Worm (Caenorhabditis elegans): Measurements from ENCODE around the gene F35D2.1.

The F35D2.1 gene

DNA sequence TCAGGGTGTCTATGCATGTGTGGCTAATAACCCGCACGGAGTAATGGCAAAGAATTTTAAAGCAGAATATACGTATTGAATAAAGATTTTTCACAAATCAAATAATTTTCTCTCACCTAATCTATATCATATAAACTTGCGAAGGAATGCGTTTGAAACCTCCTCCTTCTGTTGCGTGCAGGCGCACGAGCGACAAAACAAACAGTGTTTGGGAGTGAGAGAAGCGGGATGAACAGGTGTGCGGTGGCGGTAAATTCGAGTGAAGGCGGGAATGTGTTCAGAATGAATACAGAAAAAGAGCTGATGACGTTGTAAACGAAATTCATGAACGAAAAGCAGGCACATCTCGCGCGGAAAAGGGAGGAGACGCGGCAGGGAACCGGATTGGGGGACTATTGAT is 38.6 kb downstream of the F35D2.1 start:
- TF ChIP-seq F10B5.3 (tag; optimal IDR thresholded peaks at IDR 0.05) (no peak), aha-1 (tag) (peak; percentile 47), hlh-11 (tag; optimal IDR thresholded peaks at IDR 0.05) (peak; percentile 21)

- TF ChIP-seq php-3 (GFP tag; IDR thresholded peaks at IDR 0.05), result no peak
- TF ChIP-seq ceh-28 (tag; optimal IDR thresholded peaks at IDR 0.05), result no peak
- peak; percentile 12 for TF ChIP-seq hlh-11 (tag; optimal IDR thresholded peaks at IDR 0.05)
- peak; percentile 47; the same call in 1 of the 2 replicates for TF ChIP-seq hmg-1.1 (GFP tag; IDR thresholded peaks at IDR 0.05)
- TF ChIP-seq daf-16 (GFP tag; optimal IDR thresholded peaks at IDR 0.05), result no peak
- peak; percentile 19 for TF ChIP-seq daf-16 (tag; optimal IDR thresholded peaks at IDR 0.05)
- peak; percentile 44 for TF ChIP-seq mep-1 (tag; optimal IDR thresholded peaks at IDR 0.05)
- peak; percentile 35; the same call in 1 of the 2 replicates for TF ChIP-seq lin-38 (GFP tag; IDR thresholded peaks at IDR 0.05)
- peak; percentile 70 for TF ChIP-seq mes-2 (tag; optimal IDR thresholded peaks at IDR 0.05; ENCODE audit: poor library complexity, severe bottlenecking)
- TF ChIP-seq dve-1 (tag; optimal IDR thresholded peaks at IDR 0.05; ENCODE audit: insufficient read depth), result peak; percentile 46
- TF ChIP-seq lsy-2 (tag; optimal IDR thresholded peaks at IDR 0.05), result peak in 1 of 2 experiments; percentile 35
- no peak for TF ChIP-seq egl-43 (GFP tag; IDR thresholded peaks at IDR 0.05)
- peak; percentile 62 for TF ChIP-seq ama-1 (optimal IDR thresholded peaks at IDR 0.05)
- TF ChIP-seq lim-7 (GFP tag; IDR thresholded peaks at IDR 0.05), result no peak
Observed at ce11 chrII:7615318-7615891, 39.7 kb downstream of the F35D2.1 start.

- TF ChIP-seq mep-1 (tag; optimal IDR thresholded peaks at IDR 0.05) (no peak), lsy-2 (tag; optimal IDR thresholded peaks at IDR 0.05) (peak in 1 of 2 experiments; percentile 6)
Observed at ce11 chrII:7616141-7616540, 40.4 kb downstream of the F35D2.1 start, which contains the start of gene cdc-42. cdc-42 (plus strand) TSS chrII:7616452.

- TF ChIP-seq nhr-28 (tag; optimal IDR thresholded peaks at IDR 0.05) (peak; percentile 72), lsy-2 (tag; optimal IDR thresholded peaks at IDR 0.05) (peak; percentile 4 to 23), hlh-30 (tag; optimal IDR thresholded peaks at IDR 0.05; ENCODE audit: insufficient read depth) (no peak), mes-2 (tag; optimal IDR thresholded peaks at IDR 0.05; ENCODE audit: poor library complexity, severe bottlenecking) (no peak), mep-1 (tag; optimal IDR thresholded peaks at IDR 0.05) (peak; percentile 11), dmd-6 (GFP tag; IDR thresholded peaks at IDR 0.05) (0 out of 2 replicates have a peak, but pooled peaks have one; percentile 19), aha-1 (tag) (peak; percentile 63), daf-16 (GFP tag; optimal IDR thresholded peaks at IDR 0.05) (no peak), daf-16 (tag; optimal IDR thresholded peaks at IDR 0.05) (peak; percentile 18), pqm-1 (tag; optimal IDR thresholded peaks at IDR 0.05) (peak; percentile 92)
Observed at ce11 chrII:7618212-7618611, 42.5 kb downstream of the F35D2.1 start.

ce11 chrII:7620413-7620812 is 44.7 kb downstream of the F35D2.1 start, which contains the start of gene R07G3.8:
R07G3.8 (minus strand) TSS chrII:7620513.
- TF ChIP-seq F49E8.2 (tag; optimal IDR thresholded peaks at IDR 0.05; ENCODE audit: borderline replicate concordance) (no peak), nhr-25 (tag; optimal IDR thresholded peaks at IDR 0.05; ENCODE audit: borderline replicate concordance, insufficient read depth) (no peak), fkh-10 (GFP tag; optimal IDR thresholded peaks at IDR 0.05) (no peak), fos-1 (tag; optimal IDR thresholded peaks at IDR 0.05) (no peak), hmg-1.1 (GFP tag; IDR thresholded peaks at IDR 0.05) (no peak)

- TF ChIP-seq set-16 (GFP tag; IDR thresholded peaks at IDR 0.05), result no peak
- TF ChIP-seq hlh-30 (tag; optimal IDR thresholded peaks at IDR 0.05; ENCODE audit: insufficient read depth), result peak; percentile 57
- TF ChIP-seq nhr-237 (tag; optimal IDR thresholded peaks at IDR 0.05), result no peak
- TF ChIP-seq hif-1 (tag; optimal IDR thresholded peaks at IDR 0.05), result no peak
- no peak for TF ChIP-seq egl-27 (tag; optimal IDR thresholded peaks at IDR 0.05)
- peak in 1 of 2 experiments; percentile 70 for TF ChIP-seq unc-62 (GFP tag; optimal IDR thresholded peaks at IDR 0.05 in 1 of 2)
- no peak for TF ChIP-seq unc-62 (tag; optimal IDR thresholded peaks at IDR 0.05)
- peak in 1 of 2 experiments; percentile 19 for TF ChIP-seq mdl-1 (tag; optimal IDR thresholded peaks at IDR 0.05)
- no peak for TF ChIP-seq nhr-77 (tag; optimal IDR thresholded peaks at IDR 0.05)
- TF ChIP-seq aha-1 (tag), result peak; percentile 20
- no peak for TF ChIP-seq snpc-1.2 (GFP tag; IDR thresholded peaks at IDR 0.05)
- no peak for TF ChIP-seq F10B5.3 (tag; optimal IDR thresholded peaks at IDR 0.05)
Observed at ce11 chrII:7621513-7621912, 45.8 kb downstream of the F35D2.1 start.
